Worm (Caenorhabditis elegans) whole organism, L2 larva: ENCODE results near the gene mrps-18B.

Experiments used
- F13H6.1 ChIP-seq: sonication (generic microtip); optimal IDR thresholded peaks from 2 replicates; lab custom pipeline; 2016; ENCODE audit warnings: missing genetic modification characterization, missing compliant biosample characterization
- ceh-82 ChIP-seq: fragments of 150-350 bp; optimal IDR thresholded peaks from 2 replicates; lab custom pipeline; 2014; ENCODE audit warnings: missing biosample characterization, missing genetic modification characterization
- nhr-12 ChIP-seq: fragments of 150-350 bp; optimal IDR thresholded peaks from 2 replicates; lab custom pipeline; 2014; ENCODE audit warnings: missing biosample characterization, missing genetic modification characterization
- nhr-6 ChIP-seq: fragments of 150-350 bp; optimal IDR thresholded peaks from 2 replicates; lab custom pipeline; 2014; ENCODE audit warnings: missing biosample characterization, missing genetic modification characterization
- zag-1 ChIP-seq: fragments of 150-350 bp; optimal IDR thresholded peaks from 2 replicates; lab custom pipeline; 2014; ENCODE audit warnings: missing biosample characterization, missing genetic modification characterization
- ztf-4 ChIP-seq: fragments of 150-350 bp; optimal IDR thresholded peaks from 2 replicates; lab custom pipeline; 2014; ENCODE audit warnings: missing biosample characterization, missing genetic modification characterization

ce11 chrII:8515521-8515920 lies 10.0 kb upstream of the mrps-18B start:
- TF ChIP-seq zag-1 (tag; lab: Kevin White, UChicago) (no peak), nhr-6 (tag; lab: Kevin White, UChicago) (no peak), nhr-12 (tag; lab: Kevin White, UChicago) (no peak), ceh-82 (tag; lab: Kevin White, UChicago) (no peak), F13H6.1 (tag; lab: Kevin White, UChicago) (no peak), ztf-4 (no peak)
